Fruit fly (Drosophila melanogaster) whole organism, embryonic: ENCODE data around the gene CG34278.

Experiments used
- Aef1 ChIP-seq: fragments of 200-800 bp; sonication (Bioruptor generic); IDR thresholded peaks from 3 replicates; pipeline ENCODE4 v1.3.6; 2022; ENCODE audit warnings: missing biosample characterization, missing genetic modification characterization
- Bteb2 ChIP-seq: fragments of 200-800 bp; sonication (Bioruptor generic); optimal IDR thresholded peaks from 2 replicates; lab custom pipeline; 2016; ENCODE audit warnings: missing biosample characterization, missing genetic modification characterization
- CG10267 ChIP-seq: fragments of 200-800 bp; sonication (Bioruptor generic); optimal IDR thresholded peaks from 2 replicates; lab custom pipeline; 2018; ENCODE audit warnings: missing biosample characterization, mild to moderate bottlenecking, missing genetic modification characterization, moderate library complexity
- CG10431 ChIP-seq: fragments of 200-800 bp; sonication (Bioruptor generic); optimal IDR thresholded peaks from 3 replicates; lab custom pipeline; 2018; ENCODE audit warnings: missing biosample characterization, mild to moderate bottlenecking, missing genetic modification characterization
- CG10979 ChIP-seq: fragments of 200-800 bp; sonication (Bioruptor generic); optimal IDR thresholded peaks from 2 replicates; lab custom pipeline; 2018; ENCODE audit warnings: missing biosample characterization, mild to moderate bottlenecking, missing genetic modification characterization, moderate library complexity
- CG14441 ChIP-seq: fragments of 200-800 bp; sonication (Bioruptor generic); IDR thresholded peaks from 2 replicates; pipeline ENCODE4 v1.3.6; 2022; ENCODE audit warnings: missing biosample characterization, missing genetic modification characterization
- CG16863 ChIP-seq: fragments of 200-800 bp; sonication (Bioruptor generic); optimal IDR thresholded peaks from 3 replicates; lab custom pipeline; 2016; ENCODE audit warnings: missing biosample characterization, missing genetic modification characterization
- CG17328 ChIP-seq: fragments of 200-800 bp; sonication (Bioruptor generic); IDR thresholded peaks from 2 replicates; pipeline ENCODE4 v1.3.6; 2022; ENCODE audit warnings: missing biosample characterization, missing genetic modification characterization
- CG17359 ChIP-seq: fragments of 200-800 bp; sonication (Bioruptor generic); optimal IDR thresholded peaks from 3 replicates; lab custom pipeline; 2018; ENCODE audit warnings: missing biosample characterization, mild to moderate bottlenecking, missing genetic modification characterization, moderate library complexity
- CG17802 ChIP-seq: fragments of 200-800 bp; sonication (Bioruptor generic); optimal IDR thresholded peaks from 2 replicates; lab custom pipeline; 2018; ENCODE audit warnings: missing biosample characterization, mild to moderate bottlenecking, missing genetic modification characterization, moderate library complexity
- CG18011 ChIP-seq: fragments of 200-800 bp; sonication (Bioruptor generic); optimal IDR thresholded peaks from 2 replicates; lab custom pipeline; 2017; ENCODE audit warnings: missing biosample characterization, missing genetic modification characterization, mild to moderate bottlenecking, moderate library complexity, missing genotype
- CG1832 ChIP-seq: fragments of 200-800 bp; sonication (Bioruptor generic); optimal IDR thresholded peaks from 2 replicates; lab custom pipeline; 2017; ENCODE audit warnings: missing biosample characterization, mild to moderate bottlenecking, missing genetic modification characterization, inconsistent platforms
- CG3065 ChIP-seq: fragments of 200-800 bp; sonication (Bioruptor generic); optimal IDR thresholded peaks from 2 replicates; lab custom pipeline; 2016; ENCODE audit warnings: missing biosample characterization, missing genetic modification characterization
- CG3726 ChIP-seq: fragments of 200-800 bp; sonication (Bioruptor generic); IDR thresholded peaks from 3 replicates; pipeline ENCODE4, ENCODE4 v1.3.6; 2022; ENCODE audit warnings: missing biosample characterization, missing genetic modification characterization
- CG42726 ChIP-seq: fragments of 200-800 bp; sonication (Bioruptor generic); IDR thresholded peaks from 2 replicates; pipeline ENCODE4 v1.3.6; 2022; ENCODE audit warnings: missing biosample characterization, missing genetic modification characterization; ENCODE audit not compliant: partially characterized antibody
- CG7745 ChIP-seq: fragments of 200-800 bp; sonication (Bioruptor generic); optimal IDR thresholded peaks from 2 replicates; lab custom pipeline; 2018; ENCODE audit warnings: missing biosample characterization, mild to moderate bottlenecking, missing genetic modification characterization, moderate library complexity
- CG8388 ChIP-seq: fragments of 200-800 bp; sonication (Bioruptor generic); optimal IDR thresholded peaks from 2 replicates; lab custom pipeline; 2019; ENCODE audit warnings: missing biosample characterization, mild to moderate bottlenecking, missing genetic modification characterization, moderate library complexity
- CG8924 ChIP-seq: fragments of 200-800 bp; optimal IDR thresholded peaks from 3 replicates; lab custom pipeline; 2019; ENCODE audit warnings: missing biosample characterization, mild to moderate bottlenecking, missing genetic modification characterization, moderate library complexity
- Dbx ChIP-seq: fragments of 200-800 bp; sonication (Bioruptor generic); IDR thresholded peaks from 3 replicates; pipeline ENCODE4 v1.3.6; 2022; ENCODE audit warnings: missing biosample characterization, missing genetic modification characterization
- HHEX ChIP-seq: fragments of 200-800 bp; sonication (Bioruptor generic); optimal IDR thresholded peaks from 3 replicates; lab custom pipeline; 2017; ENCODE audit warnings: missing biosample characterization, mild to moderate bottlenecking, missing genetic modification characterization, missing genetic modification reagents
- Hand ChIP-seq: fragments of 200-800 bp; sonication (Bioruptor generic); optimal IDR thresholded peaks from 2 replicates; lab custom pipeline; 2017; ENCODE audit warnings: mild to moderate bottlenecking, missing biosample characterization, missing genetic modification reagents, missing genetic modification characterization
- MESR4 ChIP-seq: fragments of 200-800 bp; sonication (Bioruptor generic); optimal IDR thresholded peaks from 2 replicates; lab custom pipeline; 2018; ENCODE audit warnings: missing biosample characterization, mild to moderate bottlenecking, missing genetic modification characterization, moderate library complexity
- MTF-1 ChIP-seq: fragments of 200-800 bp; sonication (Bioruptor generic); optimal IDR thresholded peaks from 2 replicates; lab custom pipeline; 2018; ENCODE audit warnings: missing biosample characterization, mild to moderate bottlenecking, missing genetic modification characterization, borderline replicate concordance
- Neu2 ChIP-seq: fragments of 200-800 bp; sonication (Bioruptor generic); optimal IDR thresholded peaks from 3 replicates; lab custom pipeline; 2016; ENCODE audit warnings: missing biosample characterization, missing genetic modification characterization, borderline replicate concordance
- TFAM ChIP-seq: fragments of 200-800 bp; sonication (Bioruptor generic); optimal IDR thresholded peaks from 2 replicates; lab custom pipeline; 2017; ENCODE audit warnings: missing biosample characterization, missing genetic modification characterization, inconsistent platforms
- Taf1 ChIP-seq: fragments of 200-800 bp; sonication (Bioruptor generic); IDR thresholded peaks from 2 replicates; pipeline ENCODE4 v1.3.6; 2022; ENCODE audit warnings: missing biosample characterization, missing genetic modification characterization
- Usf ChIP-seq: fragments of 200-800 bp; sonication (Bioruptor generic); optimal IDR thresholded peaks from 2 replicates; lab custom pipeline; 2017; ENCODE audit warnings: missing genotype, missing biosample characterization, missing genetic modification characterization
- az2 ChIP-seq: fragments of 200-800 bp; sonication (Bioruptor generic); optimal IDR thresholded peaks from 3 replicates; lab custom pipeline; 2016; ENCODE audit warnings: missing biosample characterization, missing genetic modification characterization
- bcd ChIP-seq: fragments of 200-800 bp; sonication (Bioruptor generic); optimal IDR thresholded peaks from 2 replicates; lab custom pipeline; 2017; ENCODE audit warnings: missing biosample characterization, mild to moderate bottlenecking, missing genetic modification characterization
- btn ChIP-seq: fragments of 200-800 bp; sonication (Bioruptor generic); optimal IDR thresholded peaks from 2 replicates; lab custom pipeline; 2016; ENCODE audit warnings: missing biosample characterization, missing genetic modification characterization
- chinmo ChIP-seq: fragments of 200-800 bp; sonication (Bioruptor generic); IDR thresholded peaks from 4 replicates; pipeline ENCODE4 v1.3.6; 2022; ENCODE audit warnings: missing biosample characterization, missing genetic modification characterization; ENCODE audit not compliant: partially characterized antibody
- en ChIP-seq: fragments of 200-800 bp; sonication (Bioruptor generic); optimal IDR thresholded peaks from 2 replicates; lab custom pipeline; 2016; ENCODE audit warnings: missing biosample characterization, missing genetic modification characterization
- eve ChIP-seq, 2 experiments: fragments of >200 bp; optimal IDR thresholded peaks; 2 replicates each; lab custom pipeline; 2017; ENCODE audit warnings: missing biosample characterization in 2 of 2, missing genetic modification characterization in 2 of 2
- exex ChIP-seq: fragments of 200-800 bp; sonication (Bioruptor generic); optimal IDR thresholded peaks from 4 replicates; lab custom pipeline; 2018; ENCODE audit warnings: missing biosample characterization, mild to moderate bottlenecking, missing genetic modification characterization, moderate library complexity
- fru ChIP-seq: fragments of >200 bp; optimal IDR thresholded peaks from 2 replicates; lab custom pipeline; 2017
- hb ChIP-seq: fragments of 200-800 bp; sonication (Bioruptor generic); IDR thresholded peaks from 3 replicates; pipeline ENCODE4 v1.3.6; 2022; ENCODE audit warnings: missing biosample characterization, missing genetic modification characterization; ENCODE audit not compliant: partially characterized antibody
- hth ChIP-seq: fragments of >200 bp; optimal IDR thresholded peaks from 2 replicates; lab custom pipeline; 2017; ENCODE audit warnings: inconsistent platforms
- kah ChIP-seq: fragments of 200-800 bp; sonication (Bioruptor generic); optimal IDR thresholded peaks from 2 replicates; lab custom pipeline; 2018; ENCODE audit warnings: missing biosample characterization, mild to moderate bottlenecking, missing genetic modification characterization
- luna ChIP-seq: fragments of 200-800 bp; sonication (Bioruptor generic); optimal IDR thresholded peaks from 2 replicates; lab custom pipeline; 2016; ENCODE audit warnings: missing biosample characterization, missing genetic modification characterization
- nau ChIP-seq: fragments of 200-800 bp; sonication (Bioruptor generic); optimal IDR thresholded peaks from 3 replicates; lab custom pipeline; 2017; ENCODE audit warnings: missing biosample characterization, mild to moderate bottlenecking, missing genetic modification characterization, missing genetic modification reagents
- nmo ChIP-seq: fragments of 200-800 bp; sonication (Bioruptor generic); optimal IDR thresholded peaks from 2 replicates; lab custom pipeline; 2018; ENCODE audit warnings: missing biosample characterization, mild to moderate bottlenecking, missing genetic modification characterization, moderate library complexity
- nom ChIP-seq: fragments of 200-800 bp; sonication (Bioruptor generic); optimal IDR thresholded peaks from 2 replicates; lab custom pipeline; 2017; ENCODE audit warnings: missing biosample characterization, missing genetic modification characterization, mild to moderate bottlenecking, moderate library complexity, missing genetic modification reagents
- ranshi ChIP-seq: fragments of 200-800 bp; sonication (Bioruptor generic); IDR thresholded peaks from 2 replicates; pipeline ENCODE4 v1.3.6; 2022; ENCODE audit warnings: missing biosample characterization, missing genetic modification characterization
- sisA ChIP-seq: fragments of 200-800 bp; sonication (Bioruptor generic); IDR thresholded peaks from 2 replicates; pipeline ENCODE4 v1.3.6; 2022; ENCODE audit warnings: missing biosample characterization, missing genetic modification characterization
- ssp ChIP-seq: fragments of 200-800 bp; sonication (Bioruptor generic); IDR thresholded peaks from 2 replicates; pipeline ENCODE4 v1.3.6; 2022; ENCODE audit warnings: missing biosample characterization, missing genetic modification characterization
- tll ChIP-seq, 2 experiments: fragments of 200-800 bp in 1 of 2; fragments of >200 bp in 1 of 2; sonication (Bioruptor generic) in 1 of 2; optimal IDR thresholded peaks; 2 replicates each; lab custom pipeline; 2017 to 2019; ENCODE audit warnings: missing biosample characterization in 2 of 2, missing genetic modification characterization in 2 of 2, mild to moderate bottlenecking in 1 of 2, moderate library complexity in 1 of 2
- tup ChIP-seq: fragments of 200-800 bp; sonication (Bioruptor generic); optimal IDR thresholded peaks from 2 replicates; lab custom pipeline; 2016; ENCODE audit warnings: missing biosample characterization, mild to moderate bottlenecking, missing genetic modification characterization, moderate library complexity
- wor ChIP-seq: fragments of 200-800 bp; sonication (Bioruptor generic); IDR thresholded peaks from 2 replicates; pipeline ENCODE4 v1.3.6; 2022; ENCODE audit warnings: missing biosample characterization, missing genetic modification characterization
- zen ChIP-seq: fragments of 200-800 bp; sonication (Bioruptor generic); optimal IDR thresholded peaks from 3 replicates; lab custom pipeline; 2018; ENCODE audit warnings: missing biosample characterization, mild to moderate bottlenecking, missing genetic modification characterization, moderate library complexity
- zfh1 ChIP-seq: fragments of 200-800 bp; sonication (Bioruptor generic); IDR thresholded peaks from 3 replicates; pipeline ENCODE4 v1.3.6; 2022; ENCODE audit warnings: missing biosample characterization, missing genetic modification characterization

CG34278 gene

dm6 chr3R:17079859-17080255 lies 40.4 kb upstream of the CG34278 start, which contains the start of the genes Keap1 and kuk (continued):
- TF ChIP-seq tll (GFP tag; optimal IDR thresholded peaks at IDR 0.05; lab: Kevin White, UChicago) (no peak), nmo (peak; percentile 80), CG10431 (GFP tag; lab: Kevin White, UChicago) (peak; percentile 70), Hand (GFP tag; lab: Kevin White, UChicago) (no peak), HHEX (GFP tag; lab: Kevin White, UChicago) (peak; percentile 54), Usf (GFP tag; lab: Kevin White, UChicago) (no peak), zen (tag; lab: Kevin White, UChicago) (peak; percentile 34), zfh1 (GFP tag; lab: Robert Waterston, UW) (peak; percentile 63; the same call in 1 of the 3 replicates), ranshi (peak; percentile 67), luna (GFP tag; lab: Kevin White, UChicago) (peak; percentile 35), CG3726 (no peak), en (GFP tag; lab: Kevin White, UChicago) (no peak), CG8924 (tag; lab: Kevin White, UChicago) (no peak), hth (lab: Kevin White, UChicago) (no peak), Neu2 (GFP tag; lab: Kevin White, UChicago) (no peak), CG42726 (GFP tag; lab: Robert Waterston, UW) (peak; percentile 84), TFAM (GFP tag; lab: Kevin White, UChicago) (no peak), eve (GFP tag; optimal IDR thresholded peaks at IDR 0.05; lab: Kevin White, UChicago) (no peak), MESR4 (GFP tag; lab: Kevin White, UChicago) (no peak), CG10267 (tag; lab: Kevin White, UChicago) (peak; percentile 99), CG14441 (peak; percentile 57; the same call in 1 of the 2 replicates), CG8388 (no peak), nom (no peak), wor (GFP tag; lab: Robert Waterston, UW) (no peak), CG16863 (peak; percentile 23), CG7745 (tag; lab: Kevin White, UChicago) (no peak), Dbx (GFP tag; lab: Robert Waterston, UW) (peak; percentile 73), Bteb2 (GFP tag; lab: Kevin White, UChicago) (peak; percentile 49), bcd (peak; percentile 60), fru (lab: Kevin White, UChicago) (no peak), CG3065 (GFP tag; lab: Kevin White, UChicago) (peak; percentile 56), hb (peak; percentile 59; the same call in 2 of the 3 replicates), sisA (GFP tag; lab: Robert Waterston, UW) (peak; percentile 56), btn (GFP tag; lab: Kevin White, UChicago) (no peak), Taf1 (no peak), MTF-1 (GFP tag; lab: Kevin White, UChicago) (peak; percentile 43), Aef1 (GFP tag; lab: Robert Waterston, UW) (no peak), CG10979 (tag; lab: Kevin White, UChicago) (no peak), CG17359 (tag; lab: Kevin White, UChicago) (peak; percentile 99), az2 (peak; percentile 50), CG17328 (GFP tag; lab: Robert Waterston, UW) (peak; percentile 38; the same call in 1 of the 2 replicates), exex (no peak), nau (GFP tag; lab: Kevin White, UChicago) (no peak), ssp (GFP tag; lab: Robert Waterston, UW) (no peak), tup (GFP tag; lab: Kevin White, UChicago) (peak; percentile 23), kah (no peak), chinmo (GFP tag; lab: Robert Waterston, UW) (no peak), CG18011 (GFP tag; lab: Kevin White, UChicago) (peak; percentile 34), CG17802 (tag; lab: Kevin White, UChicago) (peak; percentile 11), CG1832 (GFP tag; lab: Kevin White, UChicago) (no peak)
